Fruit fly (Drosophila melanogaster): ENCODE measurements around the gene CG2258.

Gene CG2258

DNA sequence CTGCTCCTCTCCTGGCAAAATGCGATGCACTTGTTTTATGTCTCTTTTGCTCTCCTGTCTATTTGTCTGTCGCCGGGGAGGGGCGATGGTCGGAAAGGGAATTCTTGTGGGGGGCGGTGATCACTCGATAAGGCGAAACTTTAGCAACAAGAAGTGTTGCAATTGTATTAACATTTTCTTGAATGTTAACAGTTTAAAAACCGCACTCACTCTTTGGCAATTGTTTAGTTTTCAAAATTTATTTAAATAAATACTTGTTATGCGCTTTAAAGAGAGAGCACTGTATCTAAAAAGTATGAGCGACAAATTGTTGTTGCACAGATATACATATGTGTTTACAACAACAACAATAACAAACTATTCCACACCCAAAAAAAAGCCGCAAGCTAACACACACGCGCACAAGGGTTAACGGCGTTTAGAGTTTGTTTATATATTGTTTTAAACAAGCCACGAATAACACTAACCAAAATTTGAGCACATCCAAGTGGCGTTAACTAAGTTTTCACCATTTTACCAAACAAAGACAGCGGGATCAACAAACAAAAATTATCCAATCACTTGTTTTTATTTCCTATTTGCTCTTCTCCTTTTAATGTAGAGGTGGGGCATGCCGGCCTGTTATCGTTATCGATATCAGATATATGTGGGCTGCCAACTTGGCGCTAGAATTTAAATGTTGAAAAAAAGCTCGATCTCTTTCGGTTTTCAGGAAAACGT, at the start of gene CG2258 (continued):
- peak; percentile 34; the same call in 1 of the 3 replicates for TF ChIP-seq CG11560 (tag; IDR thresholded peaks at IDR 0.05)
- TF ChIP-seq Camta (GFP tag; optimal IDR thresholded peaks at IDR 0.05): no peak
- TF ChIP-seq CG10543 (GFP tag; optimal IDR thresholded peaks at IDR 0.05): peak; percentile 81
- peak; percentile 89 for TF ChIP-seq CG32772 (GFP tag; IDR thresholded peaks at IDR 0.05)
- TF ChIP-seq CG4854 (GFP tag; optimal IDR thresholded peaks at IDR 0.05): peak; percentile 46
- peak; percentile 75 for TF ChIP-seq CG9609 (GFP tag; optimal IDR thresholded peaks at IDR 0.05)
- TF ChIP-seq CG11723 (GFP tag; optimal IDR thresholded peaks at IDR 0.05): peak; percentile 68
- peak; percentile 5 to 85 for TF ChIP-seq dpn (GFP tag; optimal IDR thresholded peaks at IDR 0.05)
- TF ChIP-seq br (optimal IDR thresholded peaks at IDR 0.05): no peak
- TF ChIP-seq CG30403 (GFP tag; optimal IDR thresholded peaks at IDR 0.05): peak; percentile 84
- no peak for TF ChIP-seq hkb (optimal IDR thresholded peaks at IDR 0.05)
- peak; percentile 93 for TF ChIP-seq hkb (GFP tag; IDR thresholded peaks at IDR 0.05)
- TF ChIP-seq Kr (GFP tag; optimal IDR thresholded peaks at IDR 0.05): no peak
- peak; percentile 93 for TF ChIP-seq ci (GFP tag; IDR thresholded peaks at IDR 0.05)
- TF ChIP-seq CG33557 (GFP tag; optimal IDR thresholded peaks at IDR 0.05): peak; percentile 46
- TF ChIP-seq CG12769 (tag; optimal IDR thresholded peaks at IDR 0.05): peak; percentile 90
- peak; percentile 22 for TF ChIP-seq BEAF-32 (GFP tag; optimal IDR thresholded peaks at IDR 0.05)
- TF ChIP-seq CG12236 (GFP tag; optimal IDR thresholded peaks at IDR 0.05): peak; percentile 15
- TF ChIP-seq pnt (GFP tag; optimal IDR thresholded peaks at IDR 0.05): no peak
- no peak for TF ChIP-seq fru (optimal IDR thresholded peaks at IDR 0.05)
- peak; percentile 66; the same call in 2 of the 3 replicates for TF ChIP-seq CG2889 (GFP tag; IDR thresholded peaks at IDR 0.05)
- peak; percentile 76 for TF ChIP-seq CG5245 (GFP tag; optimal IDR thresholded peaks at IDR 0.05)
- peak; percentile 71 for TF ChIP-seq CHES-1-like (GFP tag; optimal IDR thresholded peaks at IDR 0.05)
- peak; percentile 86 for TF ChIP-seq CG12219 (GFP tag; optimal IDR thresholded peaks at IDR 0.05)
- TF ChIP-seq p53 (GFP tag; optimal IDR thresholded peaks at IDR 0.05): no peak
- TF ChIP-seq insv (GFP tag; optimal IDR thresholded peaks at IDR 0.05): no peak
- TF ChIP-seq gfzf (GFP tag; optimal IDR thresholded peaks at IDR 0.05): peak; percentile 8
- peak; percentile 77 for TF ChIP-seq CG15601 (tag; optimal IDR thresholded peaks at IDR 0.05)
- TF ChIP-seq pzg (GFP tag; optimal IDR thresholded peaks at IDR 0.05): peak; percentile 31
- no peak for TF ChIP-seq Antp (GFP tag; optimal IDR thresholded peaks at IDR 0.05)
- TF ChIP-seq CG15073 (GFP tag; optimal IDR thresholded peaks at IDR 0.05): no peak
- peak; percentile 82 for TF ChIP-seq Sry-δ (GFP tag; optimal IDR thresholded peaks at IDR 0.05)
- TF ChIP-seq ewg (GFP tag; optimal IDR thresholded peaks at IDR 0.05): peak; percentile 74
- no peak for TF ChIP-seq eve (GFP tag; optimal IDR thresholded peaks at IDR 0.05)
- peak; percentile 67 for TF ChIP-seq Nf-YC (tag; optimal IDR thresholded peaks at IDR 0.05)
- peak; percentile 58 for TF ChIP-seq NC2α (GFP tag; optimal IDR thresholded peaks at IDR 0.05)
- TF ChIP-seq bigmax (GFP tag; optimal IDR thresholded peaks at IDR 0.05): no peak
- TF ChIP-seq CG13775 (GFP tag; optimal IDR thresholded peaks at IDR 0.05): peak; percentile 53
- TF ChIP-seq crp (GFP tag; optimal IDR thresholded peaks at IDR 0.05): peak in 1 of 2 experiments; percentile 12
- TF ChIP-seq CG6683 (GFP tag; optimal IDR thresholded peaks at IDR 0.05): peak; percentile 60
- TF ChIP-seq Poxn (GFP tag; IDR thresholded peaks at IDR 0.05): peak; percentile 37; the same call in 1 of the 2 replicates
- TF ChIP-seq CG7357 (GFP tag; IDR thresholded peaks at IDR 0.05): peak; percentile 60; the same call in 1 of the 3 replicates
- peak; percentile 75 for TF ChIP-seq NFAT (GFP tag; IDR thresholded peaks at IDR 0.05)
- peak; percentile 71 for TF ChIP-seq eyg (GFP tag; optimal IDR thresholded peaks at IDR 0.05)
- peak; percentile 77 for TF ChIP-seq Dip3 (GFP tag; optimal IDR thresholded peaks at IDR 0.05)
- TF ChIP-seq zfh2 (GFP tag; optimal IDR thresholded peaks at IDR 0.05): peak; percentile 47
- no peak for TF ChIP-seq jumu (GFP tag; optimal IDR thresholded peaks at IDR 0.05)
- TF ChIP-seq Dad (GFP tag; optimal IDR thresholded peaks at IDR 0.05): no peak
- TF ChIP-seq Chrac-16 (GFP tag; optimal IDR thresholded peaks at IDR 0.05): peak; percentile 76
- peak; percentile 74 for TF ChIP-seq CrebB (tag; optimal IDR thresholded peaks at IDR 0.05)
- TF ChIP-seq Dfd (GFP tag; optimal IDR thresholded peaks at IDR 0.05): no peak

Data from whole organism, embryonic.